Worm (Caenorhabditis elegans) whole organism, young adult: Measurements from ENCODE around the gene glb-19.

Source experiments
- C17E4.6 ChIP-seq: fragments of 200-800 bp; sonication (Bioruptor generic); IDR thresholded peaks from 2 replicates; pipeline ENCODE4 v1.3.6; 2022; ENCODE audit warnings: missing genetic modification reagents, missing genetic modification characterization, missing compliant biosample characterization
- F10E7.11 ChIP-seq: sonication (generic microtip); optimal IDR thresholded peaks from 2 replicates; lab custom pipeline; 2017; ENCODE audit warnings: mild to moderate bottlenecking, missing genetic modification characterization, moderate library complexity, missing compliant biosample characterization
- F37B4.10 ChIP-seq: fragments of 200-800 bp; sonication (Bioruptor generic); IDR thresholded peaks from 2 replicates; pipeline ENCODE4 v1.3.6; 2022; ENCODE audit warnings: missing genetic modification characterization, missing compliant biosample characterization
- F49E8.2 ChIP-seq: sonication (generic microtip); optimal IDR thresholded peaks from 3 replicates; lab custom pipeline; 2017; ENCODE audit warnings: missing genetic modification characterization, mild to moderate bottlenecking, missing compliant biosample characterization, antibody characterized with exemption, moderate library complexity; ENCODE audit not compliant: insufficient read depth
- bed-1 ChIP-seq: fragments of 200-800 bp; sonication (Bioruptor generic); IDR thresholded peaks from 2 replicates; pipeline ENCODE4 v1.3.6; 2022; ENCODE audit warnings: missing genetic modification reagents, missing genetic modification characterization, missing compliant biosample characterization
- him-1 ChIP-seq: sonication (generic microtip); optimal IDR thresholded peaks from 2 replicates; lab custom pipeline; 2016; ENCODE audit warnings: missing genotype, missing genetic modification reagents, missing genetic modification characterization, missing compliant biosample characterization
- rcor-1 ChIP-seq: fragments of 200-800 bp; sonication (Bioruptor generic); IDR thresholded peaks from 2 replicates; pipeline ENCODE4 v1.3.6; 2022; ENCODE audit warnings: missing genetic modification reagents, missing genetic modification characterization, missing compliant biosample characterization
- snpc-4 ChIP-seq, 5 experiments: fragments of 150-350 bp in 1 of 5; sonication (generic microtip) in 4 of 5; optimal IDR thresholded peaks; 2 replicates each; lab custom pipeline; 2014 to 2018; ENCODE audit warnings: missing genetic modification characterization in 5 of 5, missing biosample characterization in 3 of 5, antibody characterized with exemption in 2 of 5, mild to moderate bottlenecking in 2 of 5, missing compliant biosample characterization in 2 of 5, missing genotype in 2 of 5, moderate library complexity in 2 of 5, missing genetic modification reagents in 1 of 5
- unc-62 ChIP-seq: fragments of 150-350 bp; optimal IDR thresholded peaks from 2 replicates; lab custom pipeline; 2014; ENCODE audit warnings: missing biosample characterization, missing genetic modification reagents, missing genetic modification characterization

- TF ChIP-seq rcor-1 (GFP tag; lab: Robert Waterston, UW) (no peak), C17E4.6 (GFP tag; lab: Robert Waterston, UW) (no peak), F37B4.10 (GFP tag; lab: Robert Waterston, UW) (no peak), F49E8.2 (tag; lab: Kevin White, UChicago) (no peak), him-1 (no peak), unc-62 (GFP tag; lab: Kevin White, UChicago) (no peak), F10E7.11 (tag; lab: Kevin White, UChicago) (no peak), snpc-4 (GFP tag; optimal IDR thresholded peaks at IDR 0.05; lab: Kevin White, UChicago) (no peak), snpc-4 (tag; optimal IDR thresholded peaks at IDR 0.05; lab: Kevin White, UChicago) (no peak), bed-1 (GFP tag; lab: Robert Waterston, UW) (no peak)
Measured at ce11 chrIV:10596505-10596904, 57.4 kb downstream of the glb-19 start, which contains the start of gene C43F9.11.
